Fruit fly (Drosophila melanogaster): ENCODE data around the gene ATPsynCF6.
A peak's percentile ranks its signal among the peaks of the same experiment; 100 is the strongest.

Gene ATPsynCF6

DNA sequence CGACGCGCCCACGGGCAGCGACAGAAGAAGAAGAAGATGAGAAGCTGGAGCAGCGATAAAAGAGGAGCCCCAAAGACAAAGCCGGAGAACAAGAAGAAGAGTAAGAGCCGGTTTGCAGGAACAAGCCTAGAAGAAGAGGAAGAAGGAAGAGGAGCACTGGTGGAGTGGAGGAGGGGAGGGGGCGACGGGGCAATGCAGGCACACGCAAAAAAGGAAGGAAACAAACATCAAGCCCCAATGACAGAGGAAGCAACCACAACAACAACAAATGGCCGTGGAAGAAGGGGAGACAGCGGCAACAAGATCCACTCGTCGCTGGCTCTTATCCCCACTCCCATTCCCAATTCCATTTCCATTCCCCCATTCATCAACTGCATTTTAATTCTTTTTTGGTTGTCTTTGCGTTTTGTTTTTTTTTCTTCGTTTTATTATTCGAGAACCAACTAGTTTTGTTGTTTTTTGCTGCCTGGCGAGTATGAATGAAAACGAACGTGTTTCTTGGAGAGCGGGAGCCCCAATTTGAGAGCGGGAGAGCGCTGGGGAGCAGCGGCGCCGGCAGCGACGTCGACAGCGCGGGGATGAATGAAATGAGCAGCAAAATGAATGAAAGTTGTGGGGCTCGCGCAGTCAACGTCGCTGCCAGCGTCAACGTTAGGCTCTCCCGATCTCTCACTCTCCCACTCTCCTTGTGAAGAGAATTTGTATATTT is 21.7 kb downstream of the ATPsynCF6 start (continued):
- TF ChIP-seq CG2199 (GFP tag; IDR thresholded peaks at IDR 0.05) (no peak; the same call in 2 of the 3 replicates), al (GFP tag; IDR thresholded peaks at IDR 0.05) (no peak), Vsx1 (GFP tag; optimal IDR thresholded peaks at IDR 0.05) (no peak), hbn (GFP tag; IDR thresholded peaks at IDR 0.05; ENCODE audit: partially characterized antibody) (no peak), sqz (GFP tag; optimal IDR thresholded peaks at IDR 0.05) (peak; percentile 82), Bdp1 (GFP tag; optimal IDR thresholded peaks at IDR 0.05) (no peak), CG7745 (tag; optimal IDR thresholded peaks at IDR 0.05) (peak; percentile 22), CG4328 (GFP tag; optimal IDR thresholded peaks at IDR 0.05) (no peak), CG42726 (GFP tag; IDR thresholded peaks at IDR 0.05; ENCODE audit: partially characterized antibody) (no peak), CG34376 (GFP tag; optimal IDR thresholded peaks at IDR 0.05) (no peak), crol (GFP tag; IDR thresholded peaks at IDR 0.05) (peak; percentile 60), CG8388 (GFP tag; optimal IDR thresholded peaks at IDR 0.05) (no peak), E2f2 (GFP tag; IDR thresholded peaks at IDR 0.05) (no peak), tna (GFP tag; IDR thresholded peaks at IDR 0.05; ENCODE audit: partially characterized antibody) (no peak), CG6175 (GFP tag; IDR thresholded peaks at IDR 0.05) (no peak), Asciz (GFP tag; optimal IDR thresholded peaks at IDR 0.05) (no peak), mirr (GFP tag; optimal IDR thresholded peaks at IDR 0.05) (no peak), CG12071 (GFP tag; optimal IDR thresholded peaks at IDR 0.05) (no peak), CG4730 (GFP tag; IDR thresholded peaks at IDR 0.05) (no peak), crp (GFP tag; optimal IDR thresholded peaks at IDR 0.05) (no peak), sc (optimal IDR thresholded peaks at IDR 0.05) (no peak), sc (GFP tag; optimal IDR thresholded peaks at IDR 0.05) (no peak), Jarid2 (GFP tag; optimal IDR thresholded peaks at IDR 0.05) (no peak), Dref (GFP tag; IDR thresholded peaks at IDR 0.05) (no peak), slou (GFP tag; optimal IDR thresholded peaks at IDR 0.05) (no peak), chinmo (GFP tag; IDR thresholded peaks at IDR 0.05; ENCODE audit: partially characterized antibody) (peak; percentile 76; the same call in 1 of the 4 replicates), chm (GFP tag; IDR thresholded peaks at IDR 0.05) (no peak), Abd-B (GFP tag; optimal IDR thresholded peaks at IDR 0.05) (no peak), Bteb2 (GFP tag; optimal IDR thresholded peaks at IDR 0.05) (no peak), CG9609 (GFP tag; optimal IDR thresholded peaks at IDR 0.05) (peak; percentile 32), maf-S (GFP tag; optimal IDR thresholded peaks at IDR 0.05) (no peak), br (optimal IDR thresholded peaks at IDR 0.05) (no peak), zfh2 (GFP tag; optimal IDR thresholded peaks at IDR 0.05) (no peak), Dp (GFP tag; optimal IDR thresholded peaks at IDR 0.05) (no peak), Gug (GFP tag; IDR thresholded peaks at IDR 0.05) (no peak), cg (GFP tag; optimal IDR thresholded peaks at IDR 0.05) (peak; percentile 46), CG7271 (tag; optimal IDR thresholded peaks at IDR 0.05) (no peak), unpg (GFP tag; optimal IDR thresholded peaks at IDR 0.05) (no peak), fd64A (GFP tag; optimal IDR thresholded peaks at IDR 0.05) (no peak), Hmr (GFP tag; optimal IDR thresholded peaks at IDR 0.05) (no peak), CG12155 (GFP tag; optimal IDR thresholded peaks at IDR 0.05) (no peak), sens-2 (GFP tag; IDR thresholded peaks at IDR 0.05) (no peak), CG15011 (GFP tag; optimal IDR thresholded peaks at IDR 0.05) (no peak), CG16815 (GFP tag; optimal IDR thresholded peaks at IDR 0.05) (no peak), NK7.1 (GFP tag; optimal IDR thresholded peaks at IDR 0.05) (no peak), CG18476 (GFP tag; optimal IDR thresholded peaks at IDR 0.05) (no peak), PHDP (tag; optimal IDR thresholded peaks at IDR 0.05) (no peak), CG9876 (GFP tag; optimal IDR thresholded peaks at IDR 0.05) (no peak), CG18011 (GFP tag; optimal IDR thresholded peaks at IDR 0.05) (no peak), vnd (GFP tag; IDR thresholded peaks at IDR 0.05; ENCODE audit: partially characterized antibody) (no peak)

All from whole organism, embryonic.